Worm (Caenorhabditis elegans) whole organism, mixed stage, embryonic: ENCODE measurements around the gene D2045.9.

Source experiments
- M03D4.4 ChIP-seq: sonication (generic microtip); optimal IDR thresholded peaks from 2 replicates; lab custom pipeline; 2017; ENCODE audit warnings: mild to moderate bottlenecking, missing genetic modification characterization, missing compliant biosample characterization
- bed-3 ChIP-seq: fragments of 200-800 bp; sonication (Bioruptor generic); optimal IDR thresholded peaks from 3 replicates; lab custom pipeline; 2018; ENCODE audit warnings: mild to moderate bottlenecking, missing genetic modification characterization, moderate library complexity, missing compliant biosample characterization
- blmp-1 ChIP-seq: fragments of 150-350 bp; optimal IDR thresholded peaks from 2 replicates; lab custom pipeline; 2014; ENCODE audit warnings: missing biosample characterization, missing genetic modification characterization
- ceh-83 ChIP-seq: fragments of 200-800 bp; sonication (Bioruptor generic); optimal IDR thresholded peaks from 2 replicates; lab custom pipeline; 2018; ENCODE audit warnings: mild to moderate bottlenecking, missing genetic modification characterization, missing compliant biosample characterization
- elt-1 ChIP-seq: sonication (generic microtip); optimal IDR thresholded peaks from 2 replicates; lab custom pipeline; 2017; ENCODE audit warnings: missing genetic modification characterization, mild to moderate bottlenecking, missing compliant biosample characterization, antibody characterized with exemption, moderate library complexity, borderline replicate concordance; ENCODE audit not compliant: insufficient read depth
- elt-3 ChIP-seq: fragments of 150-350 bp; optimal IDR thresholded peaks from 2 replicates; lab custom pipeline; 2014; ENCODE audit warnings: missing biosample characterization, missing genetic modification characterization
- nhr-2 ChIP-seq: fragments of 150-350 bp; optimal IDR thresholded peaks from 2 replicates; lab custom pipeline; 2014; ENCODE audit warnings: missing biosample characterization, missing genetic modification characterization
- nhr-237 ChIP-seq: fragments of 150-350 bp; optimal IDR thresholded peaks from 2 replicates; lab custom pipeline; 2014; ENCODE audit warnings: missing biosample characterization, missing genetic modification characterization
- pha-4 ChIP-seq: fragments of 150-350 bp; optimal IDR thresholded peaks from 2 replicates; lab custom pipeline; 2018; ENCODE audit warnings: missing biosample characterization, missing genetic modification reagents, missing genetic modification characterization
- snpc-4 ChIP-seq: fragments of 150-350 bp; optimal IDR thresholded peaks from 2 replicates; lab custom pipeline; 2014; ENCODE audit warnings: missing biosample characterization, missing genetic modification characterization
- sptf-1 ChIP-seq: sonication (generic microtip); optimal IDR thresholded peaks from 2 replicates; lab custom pipeline; 2017; ENCODE audit warnings: mild to moderate bottlenecking, missing genetic modification characterization, moderate library complexity, missing compliant biosample characterization
- unc-62 ChIP-seq: fragments of 150-350 bp; optimal IDR thresholded peaks from 2 replicates; lab custom pipeline; 2014; ENCODE audit warnings: missing biosample characterization, missing genetic modification reagents, missing genetic modification characterization
- zip-8 ChIP-seq: fragments of 150-350 bp; optimal IDR thresholded peaks from 2 replicates; lab custom pipeline; 2014; ENCODE audit warnings: missing biosample characterization, missing genetic modification characterization
- ztf-11 ChIP-seq: fragments of 150-350 bp; optimal IDR thresholded peaks from 2 replicates; lab custom pipeline; 2014; ENCODE audit warnings: missing biosample characterization, missing genetic modification characterization

- TF ChIP-seq snpc-4 (tag; lab: Kevin White, UChicago) (no peak), nhr-237 (tag; lab: Kevin White, UChicago) (no peak), unc-62 (no peak), bed-3 (GFP tag; lab: Kevin White, UChicago) (no peak), M03D4.4 (tag; lab: Kevin White, UChicago) (no peak), pha-4 (tag; lab: Kevin White, UChicago) (no peak), ceh-83 (no peak), elt-1 (tag; lab: Kevin White, UChicago) (no peak), sptf-1 (tag; lab: Kevin White, UChicago) (no peak), nhr-2 (tag; lab: Kevin White, UChicago) (no peak), blmp-1 (tag; lab: Kevin White, UChicago) (no peak), ztf-11 (tag; lab: Kevin White, UChicago) (no peak), elt-3 (tag; lab: Kevin White, UChicago) (no peak), zip-8 (tag; lab: Kevin White, UChicago) (no peak)
Observed at ce11 chrIII:10442355-10443140, 32.5 kb upstream of the D2045.9 start, which contains the start of the genes H04D03.2 and ecps-2.
